Worm (Caenorhabditis elegans): Measurements from ENCODE around the gene fmil-1.

fmil-1 gene

DNA sequence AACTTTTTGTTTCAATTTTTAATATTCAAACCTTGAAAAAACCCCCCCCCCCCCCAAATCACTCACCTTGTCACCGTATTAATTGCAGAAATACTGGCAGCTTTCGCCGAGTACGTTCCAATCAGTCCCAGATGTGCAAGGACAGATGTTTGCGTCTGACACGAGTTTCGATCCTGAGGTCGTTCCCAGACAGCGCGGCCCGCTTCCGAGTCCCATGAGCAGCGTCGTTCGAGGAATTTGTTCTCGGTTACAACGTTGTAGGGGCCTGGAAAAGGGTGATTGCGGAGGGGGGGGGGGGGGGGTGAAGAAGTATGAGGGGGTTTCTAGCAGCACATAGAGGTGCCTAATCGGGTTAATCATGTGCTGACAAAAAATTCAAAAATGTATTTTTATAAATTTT lies 5.6 kb downstream of the fmil-1 start:
- TF ChIP-seq nhr-71 (tag; optimal IDR thresholded peaks at IDR 0.05) = no peak
- no peak for TF ChIP-seq C16A3.4 (tag; optimal IDR thresholded peaks at IDR 0.05)
- no peak for TF ChIP-seq elt-3 (tag; optimal IDR thresholded peaks at IDR 0.05)
- no peak for TF ChIP-seq snu-23 (GFP tag; optimal IDR thresholded peaks at IDR 0.05)

DNA sequence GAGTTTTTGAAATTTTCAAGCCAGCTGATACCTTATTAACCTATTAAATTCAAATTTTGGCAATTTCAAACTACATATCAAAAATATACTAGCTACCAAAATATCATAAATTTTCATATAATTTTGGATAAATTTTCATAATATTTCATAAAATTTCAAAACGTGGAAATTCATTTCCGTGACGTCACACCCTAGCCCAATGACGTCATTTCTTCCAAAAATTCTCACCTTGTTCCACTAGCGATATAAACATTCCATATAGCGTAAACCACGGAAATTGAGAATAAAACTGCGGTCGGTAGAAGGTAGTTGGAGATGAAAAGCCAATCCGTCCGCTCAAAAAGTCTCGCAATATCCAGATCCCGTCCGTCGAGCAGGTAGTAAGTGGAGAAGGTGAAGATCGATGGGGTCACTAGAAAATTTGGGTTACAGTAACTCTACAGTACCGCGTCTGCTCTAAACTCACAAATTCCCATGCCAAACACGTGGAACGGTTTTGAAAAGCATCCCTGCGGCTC lies 7.3 kb downstream of the fmil-1 start:
- no peak for TF ChIP-seq efl-1 (optimal IDR thresholded peaks at IDR 0.05)
- peak in 1 of 2 experiments; percentile 73 for TF ChIP-seq efl-1 (GFP tag; optimal IDR thresholded peaks at IDR 0.05 in 1 of 2)
- no peak for TF ChIP-seq unc-130 (tag; optimal IDR thresholded peaks at IDR 0.05)
- no peak for TF ChIP-seq grh-1 (GFP tag; IDR thresholded peaks at IDR 0.05)
- no peak for TF ChIP-seq F16B12.6 (tag; optimal IDR thresholded peaks at IDR 0.05)
- no peak for TF ChIP-seq mep-1 (tag; optimal IDR thresholded peaks at IDR 0.05)
- peak; percentile 31 for TF ChIP-seq nhr-85 (tag)
- TF ChIP-seq swsn-7 (tag; optimal IDR thresholded peaks at IDR 0.05) = no peak
- TF ChIP-seq aly-2 (tag; optimal IDR thresholded peaks at IDR 0.05) = no peak

DNA sequence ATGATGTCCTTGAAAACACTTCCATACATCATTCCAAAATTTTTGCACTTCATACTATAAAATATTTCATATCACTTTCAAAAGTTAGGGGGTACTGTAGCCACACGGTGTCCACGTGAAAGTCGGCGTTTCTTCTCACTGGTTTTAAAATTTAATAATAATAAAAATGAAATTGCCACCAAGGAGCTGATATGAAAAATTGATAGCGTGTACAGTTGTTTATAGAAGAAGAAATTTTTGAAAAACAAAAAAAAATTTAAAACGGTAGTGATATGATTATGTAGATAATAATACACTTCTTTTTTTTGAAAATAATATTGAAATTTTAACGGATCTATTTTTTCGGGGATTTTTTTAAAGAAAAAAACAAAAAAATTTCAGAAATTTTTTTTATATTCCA lies 8.6 kb downstream of the fmil-1 start:
- TF ChIP-seq egl-27 (tag; optimal IDR thresholded peaks at IDR 0.05) (no peak), elt-2 (tag; optimal IDR thresholded peaks at IDR 0.05) (no peak), efl-1 (optimal IDR thresholded peaks at IDR 0.05) (no peak), efl-1 (GFP tag; optimal IDR thresholded peaks at IDR 0.05 in 1 of 2) (peak in 1 of 2 experiments; percentile 39), lin-39 (tag; optimal IDR thresholded peaks at IDR 0.05) (no peak), lin-13 (GFP tag; optimal IDR thresholded peaks at IDR 0.05) (no peak), nhr-19 (GFP tag; conservative IDR thresholded peaks at IDR 0.05) (no peak), fos-1 (tag; optimal IDR thresholded peaks at IDR 0.05) (no peak)

DNA sequence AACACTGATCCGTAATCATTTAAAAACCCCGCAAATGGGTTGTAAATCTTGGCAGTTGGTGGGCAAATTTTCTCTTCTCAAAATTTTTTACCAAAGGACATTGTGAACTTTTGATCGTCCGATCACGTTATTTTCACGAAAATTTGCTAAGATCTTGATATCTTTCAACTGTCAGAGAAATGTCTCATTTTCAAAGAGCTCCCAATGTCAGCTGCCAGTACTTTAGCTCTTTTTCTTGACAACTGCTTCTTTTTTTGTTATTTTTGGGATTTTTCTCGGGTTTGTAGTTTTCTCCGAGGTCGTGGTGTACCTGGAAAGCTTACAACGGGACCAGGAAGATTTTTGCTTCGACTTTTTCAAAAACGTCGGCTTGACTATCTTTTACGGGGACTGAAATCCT lies 12.6 kb downstream of the fmil-1 start:
- no peak for TF ChIP-seq isw-1 (GFP tag; IDR thresholded peaks at IDR 0.05)
- TF ChIP-seq efl-3 (GFP tag; optimal IDR thresholded peaks at IDR 0.05) = no peak
- peak; percentile 15 for TF ChIP-seq unc-130 (tag; optimal IDR thresholded peaks at IDR 0.05)
- TF ChIP-seq nhr-19 (GFP tag; conservative IDR thresholded peaks at IDR 0.05) = peak; percentile 77
- TF ChIP-seq unc-98 (GFP tag; IDR thresholded peaks at IDR 0.05) = peak; percentile 33; the same call in 1 of the 2 replicates
- no peak for TF ChIP-seq nhr-237 (tag; optimal IDR thresholded peaks at IDR 0.05)
- peak; percentile 67 for TF ChIP-seq lin-14 (GFP tag; optimal IDR thresholded peaks at IDR 0.05)
- peak; percentile 4 for TF ChIP-seq nhr-85 (tag)
- TF ChIP-seq lsy-2 (tag; optimal IDR thresholded peaks at IDR 0.05) = peak; percentile 35 to 57
- no peak for TF ChIP-seq nhr-47 (tag; optimal IDR thresholded peaks at IDR 0.05)
- TF ChIP-seq ztf-4 (tag; optimal IDR thresholded peaks at IDR 0.05) = no peak
- TF ChIP-seq nhr-71 (tag; optimal IDR thresholded peaks at IDR 0.05) = peak; percentile 83
- TF ChIP-seq mef-2 (tag; optimal IDR thresholded peaks at IDR 0.05) = peak; percentile 36
- peak; percentile 2 for TF ChIP-seq mep-1 (tag; optimal IDR thresholded peaks at IDR 0.05)
- peak; percentile 40 for TF ChIP-seq nhr-20 (tag; optimal IDR thresholded peaks at IDR 0.05)
- no peak for TF ChIP-seq nhr-28 (tag; optimal IDR thresholded peaks at IDR 0.05)
- TF ChIP-seq efl-1 (optimal IDR thresholded peaks at IDR 0.05) = peak in 1 of 2 experiments; percentile 4
- no peak for TF ChIP-seq efl-1 (GFP tag; optimal IDR thresholded peaks at IDR 0.05 in 1 of 2)
- no peak for TF ChIP-seq irx-1 (tag; optimal IDR thresholded peaks at IDR 0.05)
- peak; percentile 65 for TF ChIP-seq rnt-1 (tag; optimal IDR thresholded peaks at IDR 0.05)
- no peak for TF ChIP-seq nhr-12 (tag; optimal IDR thresholded peaks at IDR 0.05)
- TF ChIP-seq lin-39 (tag; optimal IDR thresholded peaks at IDR 0.05) = peak; percentile 1
- TF ChIP-seq snu-23 (GFP tag; optimal IDR thresholded peaks at IDR 0.05) = peak; percentile 44

DNA sequence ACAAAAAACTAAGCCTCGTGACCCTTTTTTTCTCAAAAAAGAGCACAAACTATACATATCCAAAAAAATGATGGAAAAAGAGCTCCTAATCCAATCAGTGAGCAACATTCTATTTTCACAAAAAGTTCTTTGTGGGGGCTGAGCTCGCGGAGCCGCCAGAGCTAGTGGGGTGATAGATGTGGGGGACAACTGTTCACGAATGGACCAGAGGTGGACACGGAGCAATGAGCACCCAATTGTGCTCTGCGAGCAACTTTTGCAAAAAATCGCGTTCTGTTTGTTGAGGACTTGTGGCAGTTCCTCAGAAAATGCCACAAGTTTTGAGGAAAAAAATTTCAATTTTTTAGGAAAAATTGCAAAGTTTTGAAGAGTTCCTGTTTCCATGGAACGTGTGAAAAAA lies 13.7 kb downstream of the fmil-1 start:
- TF ChIP-seq fkh-10 (GFP tag; optimal IDR thresholded peaks at IDR 0.05) = no peak
- TF ChIP-seq isw-1 (GFP tag; IDR thresholded peaks at IDR 0.05) = no peak
- peak; percentile 14 for TF ChIP-seq lin-14 (GFP tag; optimal IDR thresholded peaks at IDR 0.05)
- 0 out of 2 replicates have a peak, but pooled peaks have one; percentile 2 for TF ChIP-seq nhr-19 (GFP tag; conservative IDR thresholded peaks at IDR 0.05)
- peak; percentile 2 for TF ChIP-seq nhr-71 (tag; optimal IDR thresholded peaks at IDR 0.05)
- TF ChIP-seq swsn-7 (tag; optimal IDR thresholded peaks at IDR 0.05) = no peak
- no peak for TF ChIP-seq hpl-2 (GFP tag; optimal IDR thresholded peaks at IDR 0.05)
- TF ChIP-seq rnt-1 (tag; optimal IDR thresholded peaks at IDR 0.05) = peak; percentile 63
- no peak for TF ChIP-seq nhr-84 (tag; optimal IDR thresholded peaks at IDR 0.05)

Data from whole organism, L1 larva.